Fruit fly (Drosophila melanogaster) whole organism, adult: ENCODE measurements around the gene CG34347.

Source experiments
- CG12768 ChIP-seq: fragments of 200-800 bp; sonication (Bioruptor generic); optimal IDR thresholded peaks from 2 replicates; lab custom pipeline; 2017; ENCODE audit warnings: missing biosample characterization, missing genetic modification characterization, mild to moderate bottlenecking, moderate library complexity, missing genetic modification reagents
- CG14711 ChIP-seq: fragments of 200-800 bp; sonication (Bioruptor generic); optimal IDR thresholded peaks from 2 replicates; lab custom pipeline; 2018; ENCODE audit warnings: missing biosample characterization, mild to moderate bottlenecking, missing genetic modification characterization, moderate library complexity
- CG1620 ChIP-seq: fragments of 200-800 bp; sonication (Bioruptor generic); optimal IDR thresholded peaks from 2 replicates; lab custom pipeline; 2016; ENCODE audit warnings: missing biosample characterization, missing genetic modification characterization
- CG5204 ChIP-seq: fragments of 200-800 bp; sonication (Bioruptor generic); optimal IDR thresholded peaks from 2 replicates; lab custom pipeline; 2016; ENCODE audit warnings: missing biosample characterization, missing genetic modification characterization
- CG7045 ChIP-seq: fragments of 200-800 bp; sonication (Bioruptor generic); optimal IDR thresholded peaks from 2 replicates; lab custom pipeline; 2017; ENCODE audit warnings: missing biosample characterization, mild to moderate bottlenecking, missing genetic modification characterization
- CG7101 ChIP-seq: fragments of 200-800 bp; sonication (Bioruptor generic); optimal IDR thresholded peaks from 2 replicates; lab custom pipeline; 2018; ENCODE audit warnings: missing biosample characterization, mild to moderate bottlenecking, missing genetic modification characterization, moderate library complexity
- Crg-1 ChIP-seq: fragments of 200-800 bp; sonication (Bioruptor generic); optimal IDR thresholded peaks from 2 replicates; lab custom pipeline; 2016; ENCODE audit warnings: missing biosample characterization, missing genetic modification characterization
- bab1 ChIP-seq: fragments of 200-800 bp; sonication (Bioruptor generic); optimal IDR thresholded peaks from 3 replicates; lab custom pipeline; 2019; ENCODE audit warnings: missing biosample characterization, mild to moderate bottlenecking, missing genetic modification characterization, moderate library complexity
- cic ChIP-seq: fragments of 200-800 bp; sonication (Bioruptor generic); optimal IDR thresholded peaks from 2 replicates; lab custom pipeline; 2017; ENCODE audit warnings: missing biosample characterization, mild to moderate bottlenecking, missing genetic modification characterization, moderate library complexity
- cnc ChIP-seq, 2 experiments: fragments of >200 bp; optimal IDR thresholded peaks; 2 replicates each; lab custom pipeline; 2017
- kay ChIP-seq: fragments of 200-800 bp; sonication (Bioruptor generic); peaks from one replicate; lab custom pipeline; 2016; ENCODE audit warnings: missing biosample characterization, missing genetic modification characterization, borderline replicate concordance
- ovo ChIP-seq: fragments of 200-800 bp; sonication (Bioruptor generic); optimal IDR thresholded peaks from 2 replicates; lab custom pipeline; 2016; ENCODE audit warnings: missing biosample characterization, missing genetic modification characterization
- pad ChIP-seq: fragments of 200-800 bp; sonication (Bioruptor generic); optimal IDR thresholded peaks from 3 replicates; lab custom pipeline; 2017; ENCODE audit warnings: missing biosample characterization, missing genetic modification characterization, mild to moderate bottlenecking, moderate library complexity, missing genetic modification reagents
- toe ChIP-seq: fragments of 200-800 bp; sonication (Bioruptor generic); optimal IDR thresholded peaks from 2 replicates; lab custom pipeline; 2016; ENCODE audit warnings: missing biosample characterization, missing genetic modification characterization

- TF ChIP-seq CG5204 (GFP tag; lab: Kevin White, UChicago): no peak
- no peak for TF ChIP-seq kay (GFP tag; lab: Kevin White, UChicago)
- TF ChIP-seq CG14711 (tag; lab: Kevin White, UChicago): no peak
- no peak for TF ChIP-seq CG7045 (GFP tag; lab: Kevin White, UChicago)
- TF ChIP-seq CG7101 (tag; lab: Kevin White, UChicago): no peak
- no peak for TF ChIP-seq bab1
- TF ChIP-seq Crg-1 (GFP tag; lab: Kevin White, UChicago): no peak
- no peak for TF ChIP-seq toe (GFP tag; lab: Kevin White, UChicago)
- no peak for TF ChIP-seq ovo
- TF ChIP-seq pad (GFP tag; lab: Kevin White, UChicago): no peak
- no peak for TF ChIP-seq CG12768
- TF ChIP-seq CG1620 (GFP tag; lab: Kevin White, UChicago): no peak
- TF ChIP-seq cnc (optimal IDR thresholded peaks at IDR 0.05; lab: Kevin White, UChicago): no peak
- TF ChIP-seq cic (GFP tag; lab: Kevin White, UChicago): no peak
Measured at dm6 chr3R:31287522-31287921, 23.4 kb upstream of the CG34347 start.
